Fruit fly (Drosophila melanogaster) whole organism, embryonic: ENCODE data around the gene CG33124.

ENCODE experiments used
- Ada2b ChIP-seq: fragments of 200-800 bp; sonication (Bioruptor generic); IDR thresholded peaks from 2 replicates; pipeline ENCODE4 v1.3.6; 2022; ENCODE audit warnings: missing biosample characterization, missing genetic modification characterization
- BtbVII ChIP-seq: fragments of 200-800 bp; sonication (Bioruptor generic); optimal IDR thresholded peaks from 3 replicates; lab custom pipeline; 2017; ENCODE audit warnings: missing biosample characterization, mild to moderate bottlenecking, missing genetic modification characterization
- CG10654 ChIP-seq: fragments of 200-800 bp; sonication (Bioruptor generic); optimal IDR thresholded peaks from 2 replicates; lab custom pipeline; 2016; ENCODE audit warnings: missing biosample characterization, missing genetic modification characterization
- CG10979 ChIP-seq: fragments of 200-800 bp; sonication (Bioruptor generic); optimal IDR thresholded peaks from 2 replicates; lab custom pipeline; 2018; ENCODE audit warnings: missing biosample characterization, mild to moderate bottlenecking, missing genetic modification characterization, moderate library complexity
- CG11093 ChIP-seq: fragments of 200-800 bp; sonication (Bioruptor generic); IDR thresholded peaks from 3 replicates; pipeline ENCODE4 v1.3.6; 2022; ENCODE audit warnings: missing biosample characterization, missing genetic modification characterization
- CG11247 ChIP-seq: fragments of 200-800 bp; sonication (Bioruptor generic); IDR thresholded peaks from 2 replicates; pipeline ENCODE4 v1.3.6; 2022; ENCODE audit warnings: missing biosample characterization, missing genetic modification characterization
- CG11695 ChIP-seq: fragments of 200-800 bp; sonication (Bioruptor generic); IDR thresholded peaks from 3 replicates; pipeline ENCODE4 v1.3.6; 2022; ENCODE audit warnings: missing biosample characterization, missing genetic modification characterization
- CG12659 ChIP-seq: fragments of 200-800 bp; sonication (Bioruptor generic); optimal IDR thresholded peaks from 3 replicates; lab custom pipeline; 2017; ENCODE audit warnings: mild to moderate bottlenecking, missing biosample characterization, missing genetic modification reagents, missing genetic modification characterization
- CG17359 ChIP-seq: fragments of 200-800 bp; sonication (Bioruptor generic); optimal IDR thresholded peaks from 3 replicates; lab custom pipeline; 2018; ENCODE audit warnings: missing biosample characterization, mild to moderate bottlenecking, missing genetic modification characterization, moderate library complexity
- CG18262 ChIP-seq: fragments of 200-800 bp; optimal IDR thresholded peaks from 3 replicates; lab custom pipeline; 2019; ENCODE audit warnings: missing biosample characterization, mild to moderate bottlenecking, missing genetic modification characterization, moderate library complexity
- CG2116 ChIP-seq: fragments of 200-800 bp; sonication (Bioruptor generic); optimal IDR thresholded peaks from 3 replicates; lab custom pipeline; 2018; ENCODE audit warnings: missing biosample characterization, mild to moderate bottlenecking, missing genetic modification characterization
- CG32532 ChIP-seq: fragments of 200-800 bp; sonication (Bioruptor generic); IDR thresholded peaks from 2 replicates; pipeline ENCODE4 v1.3.6; 2022; ENCODE audit warnings: missing biosample characterization, missing genetic modification characterization
- CG32772 ChIP-seq: fragments of 200-800 bp; sonication (Bioruptor generic); IDR thresholded peaks from 2 replicates; pipeline ENCODE4 v1.3.6; 2022; ENCODE audit warnings: missing biosample characterization, missing genetic modification characterization
- CG42726 ChIP-seq: fragments of 200-800 bp; sonication (Bioruptor generic); IDR thresholded peaks from 2 replicates; pipeline ENCODE4 v1.3.6; 2022; ENCODE audit warnings: missing biosample characterization, missing genetic modification characterization; ENCODE audit not compliant: partially characterized antibody
- CG4328 ChIP-seq: fragments of 200-800 bp; sonication (Bioruptor generic); optimal IDR thresholded peaks from 3 replicates; lab custom pipeline; 2017; ENCODE audit warnings: missing biosample characterization, missing genetic modification reagents, missing genetic modification characterization
- CG6765 ChIP-seq: fragments of 200-800 bp; sonication (Bioruptor generic); optimal IDR thresholded peaks from 3 replicates; lab custom pipeline; 2017; ENCODE audit warnings: missing biosample characterization, mild to moderate bottlenecking, missing genetic modification characterization
- CG7928 ChIP-seq: fragments of 200-800 bp; sonication (Bioruptor generic); optimal IDR thresholded peaks from 2 replicates; lab custom pipeline; 2017; ENCODE audit warnings: missing biosample characterization, mild to moderate bottlenecking, missing genetic modification characterization
- CG9817 ChIP-seq: fragments of 200-800 bp; sonication (Bioruptor generic); optimal IDR thresholded peaks from 2 replicates; lab custom pipeline; 2018; ENCODE audit warnings: missing biosample characterization, mild to moderate bottlenecking, missing genetic modification characterization, moderate library complexity
- Chrac-16 ChIP-seq: fragments of 200-800 bp; sonication (Bioruptor generic); optimal IDR thresholded peaks from 3 replicates; lab custom pipeline; 2016; ENCODE audit warnings: missing biosample characterization, missing genetic modification characterization
- D19B ChIP-seq: fragments of 200-800 bp; sonication (Bioruptor generic); optimal IDR thresholded peaks from 2 replicates; lab custom pipeline; 2017; ENCODE audit warnings: missing biosample characterization, mild to moderate bottlenecking, missing genetic modification characterization
- E2f2 ChIP-seq: fragments of 200-800 bp; sonication (Bioruptor generic); IDR thresholded peaks from 2 replicates; pipeline ENCODE4 v1.3.6; 2022; ENCODE audit warnings: missing biosample characterization, missing genetic modification characterization
- Eip74EF ChIP-seq, 2 experiments: fragments of 200-800 bp in 1 of 2; fragments of >200 bp in 1 of 2; sonication (Bioruptor generic) in 1 of 2; optimal IDR thresholded peaks; 2 replicates each; lab custom pipeline; 2017 to 2019; ENCODE audit warnings: missing biosample characterization in 2 of 2, missing genetic modification characterization in 2 of 2, mild to moderate bottlenecking in 1 of 2, moderate library complexity in 1 of 2
- Hand ChIP-seq: fragments of 200-800 bp; sonication (Bioruptor generic); optimal IDR thresholded peaks from 2 replicates; lab custom pipeline; 2017; ENCODE audit warnings: mild to moderate bottlenecking, missing biosample characterization, missing genetic modification reagents, missing genetic modification characterization
- Hsf ChIP-seq: fragments of 200-800 bp; sonication (Bioruptor generic); optimal IDR thresholded peaks from 3 replicates; lab custom pipeline; 2016; ENCODE audit warnings: missing biosample characterization, missing genetic modification characterization
- Mrtf ChIP-seq: fragments of 200-800 bp; sonication (Bioruptor generic); IDR thresholded peaks from 3 replicates; pipeline ENCODE4 v1.3.6; 2022; ENCODE audit warnings: missing biosample characterization, missing genetic modification characterization
- Myb ChIP-seq: fragments of 200-800 bp; sonication (Bioruptor generic); optimal IDR thresholded peaks from 2 replicates; lab custom pipeline; 2016; ENCODE audit warnings: missing biosample characterization, missing genetic modification characterization
- NC2α ChIP-seq: fragments of 200-800 bp; sonication (Bioruptor generic); optimal IDR thresholded peaks from 2 replicates; lab custom pipeline; 2016; ENCODE audit warnings: missing biosample characterization, missing genetic modification characterization
- Nf-YB ChIP-seq: fragments of 200-800 bp; sonication (Bioruptor generic); optimal IDR thresholded peaks from 3 replicates; lab custom pipeline; 2019; ENCODE audit warnings: missing biosample characterization, mild to moderate bottlenecking, missing genetic modification characterization, moderate library complexity
- Nf-YC ChIP-seq: fragments of 200-800 bp; optimal IDR thresholded peaks from 3 replicates; lab custom pipeline; 2019; ENCODE audit warnings: missing biosample characterization, mild to moderate bottlenecking, missing genetic modification characterization, moderate library complexity
- Rfx ChIP-seq: fragments of 200-800 bp; sonication (Bioruptor generic); IDR thresholded peaks from 2 replicates; pipeline ENCODE4 v1.3.6; 2022; ENCODE audit warnings: missing biosample characterization, missing genetic modification characterization
- abd-A ChIP-seq: fragments of 200-800 bp; sonication (Bioruptor generic); optimal IDR thresholded peaks from 3 replicates; lab custom pipeline; 2019; ENCODE audit warnings: missing biosample characterization, mild to moderate bottlenecking, missing genetic modification characterization, moderate library complexity
- ash1 ChIP-seq: fragments of 200-800 bp; sonication (Bioruptor generic); optimal IDR thresholded peaks from 2 replicates; lab custom pipeline; 2018; ENCODE audit warnings: missing biosample characterization, mild to moderate bottlenecking, missing genetic modification characterization
- br ChIP-seq: fragments of >200 bp; optimal IDR thresholded peaks from 2 replicates; lab custom pipeline; 2017
- cwo ChIP-seq: fragments of 200-800 bp; sonication (Bioruptor generic); optimal IDR thresholded peaks from 3 replicates; lab custom pipeline; 2017; ENCODE audit warnings: missing biosample characterization, missing genetic modification characterization, mild to moderate bottlenecking, moderate library complexity, missing genetic modification reagents
- esg ChIP-seq: fragments of 200-800 bp; sonication (Bioruptor generic); conservative IDR thresholded peaks from 2 replicates; pipeline ENCODE4 v1.3.6; 2022; ENCODE audit warnings: missing biosample characterization, missing genetic modification characterization
- eyg ChIP-seq: fragments of 200-800 bp; sonication (Bioruptor generic); optimal IDR thresholded peaks from 3 replicates; lab custom pipeline; 2016; ENCODE audit warnings: missing biosample characterization, missing genetic modification characterization
- fd64A ChIP-seq: fragments of 200-800 bp; sonication (Bioruptor generic); optimal IDR thresholded peaks from 3 replicates; lab custom pipeline; 2018; ENCODE audit warnings: missing biosample characterization, mild to moderate bottlenecking, missing genetic modification characterization
- gcm ChIP-seq: fragments of 200-800 bp; sonication (Bioruptor generic); optimal IDR thresholded peaks from 2 replicates; lab custom pipeline; 2019; ENCODE audit warnings: missing biosample characterization, mild to moderate bottlenecking, missing genetic modification characterization, moderate library complexity
- gt ChIP-seq: fragments of 200-800 bp; sonication (Bioruptor generic); IDR thresholded peaks from 2 replicates; pipeline ENCODE4 v1.3.6; 2022; ENCODE audit warnings: missing biosample characterization, missing genetic modification characterization
- inv ChIP-seq: fragments of 200-800 bp; sonication (Bioruptor generic); IDR thresholded peaks from 2 replicates; pipeline ENCODE4 v1.3.6; 2022; ENCODE audit warnings: missing biosample characterization, missing genetic modification characterization; ENCODE audit not compliant: partially characterized antibody
- kni ChIP-seq: fragments of 200-800 bp; sonication (Bioruptor generic); optimal IDR thresholded peaks from 3 replicates; lab custom pipeline; 2017; ENCODE audit warnings: mild to moderate bottlenecking, missing biosample characterization, missing genetic modification reagents, missing genetic modification characterization
- knrl ChIP-seq: fragments of 200-800 bp; sonication (Bioruptor generic); IDR thresholded peaks from 3 replicates; pipeline ENCODE4 v1.3.6; 2022; ENCODE audit warnings: missing biosample characterization, missing genetic modification characterization; ENCODE audit not compliant: partially characterized antibody
- repo ChIP-seq: fragments of 200-800 bp; sonication (Bioruptor generic); optimal IDR thresholded peaks from 2 replicates; lab custom pipeline; 2016; ENCODE audit warnings: missing biosample characterization, missing genetic modification characterization
- slp2 ChIP-seq: fragments of 200-800 bp; sonication (Bioruptor generic); optimal IDR thresholded peaks from 2 replicates; lab custom pipeline; 2016; ENCODE audit warnings: missing biosample characterization, missing genetic modification characterization
- sug ChIP-seq: fragments of 200-800 bp; optimal IDR thresholded peaks from 2 replicates; lab custom pipeline; 2019; ENCODE audit warnings: missing biosample characterization, mild to moderate bottlenecking, missing genetic modification characterization, moderate library complexity
- usp ChIP-seq: fragments of >200 bp; optimal IDR thresholded peaks from 2 replicates; lab custom pipeline; 2017; ENCODE audit warnings: missing biosample characterization, missing genetic modification characterization
- vfl ChIP-seq: fragments of 200-800 bp; sonication (Bioruptor generic); optimal IDR thresholded peaks from 2 replicates; lab custom pipeline; 2016; ENCODE audit warnings: missing biosample characterization, missing genetic modification characterization
- vvl ChIP-seq: fragments of 200-800 bp; sonication (Bioruptor generic); IDR thresholded peaks from 2 replicates; pipeline ENCODE4 v1.3.6; 2022; ENCODE audit warnings: missing biosample characterization, missing genetic modification characterization
- wor ChIP-seq: fragments of 200-800 bp; sonication (Bioruptor generic); IDR thresholded peaks from 2 replicates; pipeline ENCODE4 v1.3.6; 2022; ENCODE audit warnings: missing biosample characterization, missing genetic modification characterization
- zfh1 ChIP-seq: fragments of 200-800 bp; sonication (Bioruptor generic); IDR thresholded peaks from 3 replicates; pipeline ENCODE4 v1.3.6; 2022; ENCODE audit warnings: missing biosample characterization, missing genetic modification characterization

Gene CG33124

DNA sequence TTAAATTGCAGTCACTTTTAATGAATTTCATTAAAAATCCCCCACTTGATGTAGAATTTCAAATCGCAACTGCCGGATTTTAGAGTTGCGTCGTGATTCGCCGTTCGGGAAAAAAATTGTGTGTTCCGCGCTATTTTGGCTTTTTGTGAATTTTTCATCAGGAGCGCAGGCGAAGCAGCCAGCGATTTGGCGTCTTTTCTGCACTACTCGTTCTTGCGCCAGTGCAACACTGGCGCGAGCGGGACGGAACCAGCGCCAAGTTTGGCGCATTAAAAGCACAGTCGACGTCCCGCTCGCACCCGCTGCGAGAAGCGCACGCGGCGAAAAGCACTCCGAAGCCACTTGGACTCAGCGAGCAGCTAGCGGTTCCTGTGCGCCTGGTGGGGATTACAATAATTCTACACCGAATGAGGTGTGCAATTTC lies 15.5 kb downstream of the CG33124 start (continued):
- peak; percentile 14 for TF ChIP-seq CG17359 (tag; lab: Kevin White, UChicago)
- TF ChIP-seq zfh1 (GFP tag; lab: Robert Waterston, UW) = no peak
- TF ChIP-seq CG6765 (GFP tag; lab: Kevin White, UChicago) = no peak
- TF ChIP-seq, all 482 proteins: peak for 183

DNA sequence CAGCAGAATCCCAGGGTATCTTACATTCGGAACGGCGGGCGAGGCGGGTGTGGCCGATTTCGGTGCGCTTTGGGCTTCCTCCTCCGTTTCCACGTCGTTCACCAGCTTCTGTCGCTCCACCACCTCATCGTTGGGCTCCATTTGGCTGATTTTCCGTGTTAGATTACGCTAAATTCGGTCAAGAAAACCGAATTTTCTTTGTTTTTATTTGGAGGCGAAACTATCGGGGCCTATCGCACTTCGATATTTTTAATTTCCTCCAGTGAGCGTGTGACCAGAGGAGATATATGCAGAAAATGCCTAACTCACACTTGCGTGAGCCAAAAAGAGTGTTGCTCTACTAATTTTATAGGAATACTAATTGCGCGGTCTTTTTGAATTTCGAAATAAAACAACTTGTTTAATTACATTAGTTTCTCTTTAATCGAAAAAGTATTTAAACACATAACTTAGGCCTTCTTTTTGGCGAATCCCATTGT lies 16.7 kb downstream of the CG33124 start, which contains the start of gene CG10874:
Gene CG10874 (minus strand): TSS at position 264 of the 479 bp plus-strand sequence.
- TF ChIP-seq CG42726 (no peak), CG10979 (tag; lab: Kevin White, UChicago) (peak; percentile 4), Hsf (GFP tag; lab: Kevin White, UChicago) (no peak), cwo (GFP tag; lab: Kevin White, UChicago) (no peak), CG4328 (no peak), CG6765 (GFP tag; lab: Kevin White, UChicago) (no peak), CG10654 (GFP tag; lab: Kevin White, UChicago) (no peak), CG11093 (GFP tag; lab: Robert Waterston, UW) (no peak), CG18262 (no peak), CG2116 (GFP tag; lab: Kevin White, UChicago) (peak; percentile 70), CG12659 (peak; percentile 12), vfl (GFP tag; lab: Kevin White, UChicago) (no peak), Ada2b (no peak), D19B (GFP tag; lab: Kevin White, UChicago) (peak; percentile 95), knrl (no peak), CG11247 (GFP tag; lab: Robert Waterston, UW) (no peak), fd64A (GFP tag; lab: Kevin White, UChicago) (no peak), repo (GFP tag; lab: Kevin White, UChicago) (no peak), vvl (GFP tag; lab: Robert Waterston, UW) (no peak), esg (GFP tag; lab: Robert Waterston, UW) (no peak), kni (no peak), eyg (GFP tag; lab: Kevin White, UChicago) (no peak), br (no peak), Mrtf (no peak), CG11695 (GFP tag; lab: Robert Waterston, UW) (no peak), NC2α (GFP tag; lab: Kevin White, UChicago) (no peak), BtbVII (GFP tag; lab: Kevin White, UChicago) (no peak), E2f2 (GFP tag; lab: Robert Waterston, UW) (no peak), Chrac-16 (GFP tag; lab: Kevin White, UChicago) (no peak), usp (GFP tag; lab: Kevin White, UChicago) (no peak), Eip74EF (GFP tag; optimal IDR thresholded peaks at IDR 0.05; lab: Kevin White, UChicago) (no peak), slp2 (no peak), ash1 (GFP tag; lab: Kevin White, UChicago) (no peak), CG9817 (tag; lab: Kevin White, UChicago) (no peak), CG7928 (no peak), Nf-YC (tag; lab: Kevin White, UChicago) (peak; percentile 40), Rfx (no peak), Hand (no peak), inv (GFP tag; lab: Robert Waterston, UW) (no peak), abd-A (tag; lab: Kevin White, UChicago) (peak; percentile 57), CG32772 (GFP tag; lab: Robert Waterston, UW) (no peak), CG32532 (GFP tag; lab: Robert Waterston, UW) (no peak), sug (tag; lab: Kevin White, UChicago) (peak; percentile 35), gt (no peak), wor (no peak), Myb (GFP tag; lab: Kevin White, UChicago) (peak; percentile 88), gcm (GFP tag; lab: Kevin White, UChicago) (no peak), Nf-YB (GFP tag; lab: Kevin White, UChicago) (peak; percentile 6)
